Fruit fly (Drosophila melanogaster) Kc167 (cell line): Measurements from ENCODE around the gene gcm2.

ENCODE experiments used
- Myc ChIP-seq: fragments of >200 bp; optimal IDR thresholded peaks from 2 replicates; lab custom pipeline; 2017; ENCODE audit warnings: missing external identifiers
- h ChIP-seq: fragments of >200 bp; optimal IDR thresholded peaks from 3 replicates; lab custom pipeline; 2018; ENCODE audit warnings: missing external identifiers
- insv ChIP-seq: fragments of >200 bp; optimal IDR thresholded peaks from 3 replicates; lab custom pipeline; 2018; ENCODE audit warnings: missing external identifiers
- psq ChIP-seq: fragments of >200 bp; optimal IDR thresholded peaks from 2 replicates; lab custom pipeline; 2017; ENCODE audit warnings: missing external identifiers
- ttk ChIP-seq: sonication (Bioruptor generic); optimal IDR thresholded peaks from 2 replicates; lab custom pipeline; 2017; ENCODE audit warnings: missing external identifiers

DNA sequence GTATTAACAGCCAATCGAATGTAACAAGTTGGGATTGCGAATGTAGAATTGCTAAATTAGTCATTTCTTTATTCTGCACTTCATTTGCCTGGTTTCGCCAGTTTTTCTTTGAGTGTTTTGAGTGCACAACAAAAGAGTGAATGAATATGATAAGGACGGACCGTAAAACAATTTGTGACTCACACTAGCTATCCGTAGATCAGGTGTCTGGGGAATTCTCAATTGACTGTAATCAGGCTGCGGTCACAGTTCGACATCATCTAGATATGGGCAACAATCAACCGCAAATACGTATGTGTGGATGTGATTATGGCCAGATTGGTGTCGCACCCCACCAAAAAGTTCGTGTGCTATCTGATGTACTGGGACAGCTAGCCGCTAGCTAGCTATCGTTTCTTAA, 11.6 kb downstream of the gcm2 start:
- no peak for TF ChIP-seq ttk (lab: Kevin White, UChicago)
- TF ChIP-seq insv (lab: Kevin White, UChicago) = no peak
- no peak for TF ChIP-seq psq
- no peak for TF ChIP-seq h (lab: Kevin White, UChicago)
- no peak for TF ChIP-seq Myc (lab: Kevin White, UChicago)
